Fruit fly (Drosophila melanogaster) whole organism, prepupa: ENCODE results near the gene CG17839.
A peak's percentile ranks its signal among the peaks of the same experiment; 100 is the strongest.

Source experiments
- Blimp-1 ChIP-seq: fragments of 200-800 bp; sonication (Bioruptor generic); optimal IDR thresholded peaks from 3 replicates; lab custom pipeline; 2017; ENCODE audit warnings: missing biosample characterization, missing genetic modification characterization, mild to moderate bottlenecking, moderate library complexity, missing genetic modification reagents
- CG11762 ChIP-seq: fragments of 200-800 bp; sonication (Bioruptor generic); optimal IDR thresholded peaks from 3 replicates; lab custom pipeline; 2016; ENCODE audit warnings: missing biosample characterization, missing genetic modification characterization; ENCODE audit not compliant: insufficient read depth
- CG11902 ChIP-seq: fragments of 200-800 bp; sonication (Bioruptor generic); optimal IDR thresholded peaks from 3 replicates; lab custom pipeline; 2016; ENCODE audit warnings: missing biosample characterization, missing genetic modification characterization
- CG15336 ChIP-seq: fragments of 200-800 bp; sonication (Bioruptor generic); IDR thresholded peaks from 2 replicates; pipeline ENCODE4 v1.3.6; 2022; ENCODE audit warnings: missing biosample characterization, missing genetic modification characterization
- CG1621 ChIP-seq: fragments of 200-800 bp; sonication (Bioruptor generic); optimal IDR thresholded peaks from 3 replicates; lab custom pipeline; 2018; ENCODE audit warnings: missing biosample characterization, mild to moderate bottlenecking, missing genetic modification characterization
- CG16779 ChIP-seq: fragments of 200-800 bp; sonication (Bioruptor generic); optimal IDR thresholded peaks from 3 replicates; lab custom pipeline; 2017; ENCODE audit warnings: missing biosample characterization, mild to moderate bottlenecking, missing genetic modification characterization
- CG3032 ChIP-seq: fragments of 200-800 bp; optimal IDR thresholded peaks from 2 replicates; lab custom pipeline; 2019; ENCODE audit warnings: missing biosample characterization, mild to moderate bottlenecking, missing genetic modification characterization, moderate library complexity
- CG31627 ChIP-seq: fragments of 200-800 bp; sonication (Bioruptor generic); optimal IDR thresholded peaks from 3 replicates; lab custom pipeline; 2016; ENCODE audit warnings: missing biosample characterization, missing genetic modification characterization
- CG32006 ChIP-seq: fragments of 200-800 bp; sonication (Bioruptor generic); optimal IDR thresholded peaks from 3 replicates; lab custom pipeline; 2017; ENCODE audit warnings: missing biosample characterization, mild to moderate bottlenecking, missing genetic modification characterization
- CG34406 ChIP-seq: fragments of 200-800 bp; sonication (Bioruptor generic); optimal IDR thresholded peaks from 3 replicates; lab custom pipeline; 2016; ENCODE audit warnings: missing biosample characterization, missing genetic modification characterization
- CG6792 ChIP-seq: fragments of 200-800 bp; sonication (Bioruptor generic); optimal IDR thresholded peaks from 3 replicates; lab custom pipeline; 2016; ENCODE audit warnings: missing biosample characterization, missing genetic modification characterization
- CG6808 ChIP-seq: fragments of 200-800 bp; sonication (Bioruptor generic); optimal IDR thresholded peaks from 3 replicates; lab custom pipeline; 2017; ENCODE audit warnings: missing biosample characterization, missing genetic modification characterization, mild to moderate bottlenecking, moderate library complexity, missing genetic modification reagents
- CG6854 ChIP-seq: fragments of 200-800 bp; sonication (Bioruptor generic); optimal IDR thresholded peaks from 2 replicates; lab custom pipeline; 2017; ENCODE audit warnings: missing biosample characterization, mild to moderate bottlenecking, missing genetic modification characterization
- CG7368 ChIP-seq: fragments of 200-800 bp; sonication (Bioruptor generic); optimal IDR thresholded peaks from 3 replicates; lab custom pipeline; 2016; ENCODE audit warnings: missing biosample characterization, missing genetic modification characterization
- CG8119 ChIP-seq: fragments of 200-800 bp; sonication (Bioruptor generic); IDR thresholded peaks from 3 replicates; pipeline ENCODE4 v1.3.6; 2022; ENCODE audit warnings: missing biosample characterization, missing genetic modification characterization
- CG8632 ChIP-seq: fragments of 200-800 bp; sonication (Bioruptor generic); optimal IDR thresholded peaks from 3 replicates; lab custom pipeline; 2016; ENCODE audit warnings: missing biosample characterization, missing genetic modification characterization
- Eip75B ChIP-seq: fragments of 200-800 bp; sonication (Bioruptor generic); optimal IDR thresholded peaks from 3 replicates; lab custom pipeline; 2016; ENCODE audit warnings: missing biosample characterization, missing genetic modification characterization
- Eip78C ChIP-seq: fragments of 200-800 bp; sonication (Bioruptor generic); peaks from one replicate; lab custom pipeline; 2016; ENCODE audit warnings: missing biosample characterization, missing genetic modification characterization
- Hr39 ChIP-seq: fragments of 200-800 bp; sonication (Bioruptor generic); optimal IDR thresholded peaks from 2 replicates; lab custom pipeline; 2016; ENCODE audit warnings: missing biosample characterization, missing genetic modification characterization
- Lpt ChIP-seq: fragments of 200-800 bp; sonication (Bioruptor generic); optimal IDR thresholded peaks from 3 replicates; lab custom pipeline; 2016; ENCODE audit warnings: missing biosample characterization, missing genetic modification characterization
- Sox14 ChIP-seq: fragments of 200-800 bp; sonication (Bioruptor generic); optimal IDR thresholded peaks from 3 replicates; lab custom pipeline; 2016; ENCODE audit warnings: missing biosample characterization, missing genetic modification characterization
- dsx ChIP-seq: fragments of 200-800 bp; optimal IDR thresholded peaks from 3 replicates; lab custom pipeline; 2019; ENCODE audit warnings: missing biosample characterization, mild to moderate bottlenecking, missing genetic modification characterization, moderate library complexity; ENCODE audit not compliant: poor library complexity, severe bottlenecking
- eg ChIP-seq: fragments of 200-800 bp; sonication (Bioruptor generic); IDR thresholded peaks from 3 replicates; pipeline ENCODE4 v1.3.6; 2022; ENCODE audit warnings: missing biosample characterization, missing genetic modification characterization
- esn ChIP-seq: fragments of 200-800 bp; sonication (Bioruptor generic); optimal IDR thresholded peaks from 2 replicates; lab custom pipeline; 2016; ENCODE audit warnings: missing biosample characterization, mild to moderate bottlenecking, missing genetic modification characterization, moderate library complexity
- fd59A ChIP-seq: fragments of 200-800 bp; sonication (Bioruptor generic); optimal IDR thresholded peaks from 2 replicates; lab custom pipeline; 2017; ENCODE audit warnings: missing biosample characterization, mild to moderate bottlenecking, missing genetic modification characterization, missing genetic modification reagents
- fkh ChIP-seq: fragments of 200-800 bp; sonication (Bioruptor generic); optimal IDR thresholded peaks from 3 replicates; lab custom pipeline; 2017; ENCODE audit warnings: missing biosample characterization, mild to moderate bottlenecking, missing genetic modification characterization, moderate library complexity
- lz ChIP-seq: fragments of 200-800 bp; sonication (Bioruptor generic); optimal IDR thresholded peaks from 3 replicates; lab custom pipeline; 2016; ENCODE audit warnings: missing biosample characterization, missing genetic modification characterization
- svp ChIP-seq: fragments of 200-800 bp; sonication (Bioruptor generic); peaks from one replicate; lab custom pipeline; 2016; ENCODE audit warnings: missing biosample characterization, missing genetic modification characterization
- topi ChIP-seq: fragments of 200-800 bp; sonication (Bioruptor generic); optimal IDR thresholded peaks from 3 replicates; lab custom pipeline; 2016; ENCODE audit warnings: missing biosample characterization, missing genetic modification characterization
- vri ChIP-seq: fragments of 200-800 bp; sonication (Bioruptor generic); optimal IDR thresholded peaks from 3 replicates; lab custom pipeline; 2016; ENCODE audit warnings: missing biosample characterization, mild to moderate bottlenecking, missing genetic modification characterization

Gene CG17839

dm6 chr3L:14769183-14769582 is 35.8 kb upstream of the CG17839 start, which contains the start of gene Mgat4b:
TSS of gene Mgat4b (minus strand) at chr3L:14769283.
- TF ChIP-seq Sox14 (GFP tag; lab: Kevin White, UChicago) (no peak), esn (GFP tag; lab: Kevin White, UChicago) (no peak), CG6808 (GFP tag; lab: Kevin White, UChicago) (no peak), svp (GFP tag; lab: Kevin White, UChicago) (no peak), CG8632 (GFP tag; lab: Kevin White, UChicago) (no peak), dsx (no peak), CG6854 (GFP tag; lab: Kevin White, UChicago) (no peak), CG32006 (GFP tag; lab: Kevin White, UChicago) (no peak), CG11762 (no peak), CG7368 (GFP tag; lab: Kevin White, UChicago) (no peak), vri (no peak), Hr39 (GFP tag; lab: Kevin White, UChicago) (no peak), CG11902 (GFP tag; lab: Kevin White, UChicago) (no peak), CG3032 (no peak), CG6792 (GFP tag; lab: Kevin White, UChicago) (no peak), Blimp-1 (GFP tag; lab: Kevin White, UChicago) (no peak), Lpt (GFP tag; lab: Kevin White, UChicago) (no peak), topi (GFP tag; lab: Kevin White, UChicago) (no peak)

dm6 chr3L:14775711-14776660 is 28.9 kb upstream of the CG17839 start, which contains the start of gene mop:
TSS of gene mop (minus strand) at chr3L:14776129.
- TF ChIP-seq CG3032 (peak; percentile 19), fd59A (GFP tag; lab: Kevin White, UChicago) (no peak), lz (GFP tag; lab: Kevin White, UChicago) (peak; percentile 47), CG34406 (GFP tag; lab: Kevin White, UChicago) (no peak), dsx (no peak), CG8119 (peak; percentile 18; the same call in 1 of the 3 replicates), CG6854 (GFP tag; lab: Kevin White, UChicago) (peak; percentile 32), esn (GFP tag; lab: Kevin White, UChicago) (peak; percentile 51), Eip78C (GFP tag; lab: Kevin White, UChicago) (peak; percentile 88), CG31627 (GFP tag; lab: Kevin White, UChicago) (peak; percentile 19), CG15336 (GFP tag; lab: Robert Waterston, UW) (0 out of 2 replicates have a peak, but pooled peaks have one; percentile 23), Eip75B (GFP tag; lab: Kevin White, UChicago) (no peak), svp (GFP tag; lab: Kevin White, UChicago) (peak; percentile 76)
- TF ChIP-seq, all 60 proteins: peak for 9

DNA sequence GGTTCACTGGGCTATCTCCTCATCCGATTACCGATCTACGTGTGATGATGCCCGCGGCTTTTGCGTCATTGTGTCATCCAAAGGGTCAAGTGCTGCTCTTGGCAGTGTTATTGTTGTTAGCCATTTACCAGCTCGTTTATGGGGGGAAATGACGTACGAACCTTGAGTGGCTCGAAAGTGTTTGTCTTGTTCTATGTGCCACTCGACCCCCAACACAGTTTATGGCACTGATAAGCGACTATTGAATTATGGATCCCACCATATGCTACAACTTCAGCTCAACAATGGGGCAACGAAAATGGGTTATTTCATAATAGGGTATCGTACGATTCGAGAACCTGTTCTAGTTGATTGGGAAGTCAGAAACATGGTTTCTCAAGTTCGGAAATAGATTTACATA is 25.6 kb upstream of the CG17839 start:
- no peak for TF ChIP-seq eg (GFP tag; lab: Robert Waterston, UW)
- TF ChIP-seq svp (GFP tag; lab: Kevin White, UChicago), result peak; percentile 88
- TF ChIP-seq Eip78C (GFP tag; lab: Kevin White, UChicago), result peak; percentile 41
- TF ChIP-seq Sox14 (GFP tag; lab: Kevin White, UChicago), result no peak

DNA sequence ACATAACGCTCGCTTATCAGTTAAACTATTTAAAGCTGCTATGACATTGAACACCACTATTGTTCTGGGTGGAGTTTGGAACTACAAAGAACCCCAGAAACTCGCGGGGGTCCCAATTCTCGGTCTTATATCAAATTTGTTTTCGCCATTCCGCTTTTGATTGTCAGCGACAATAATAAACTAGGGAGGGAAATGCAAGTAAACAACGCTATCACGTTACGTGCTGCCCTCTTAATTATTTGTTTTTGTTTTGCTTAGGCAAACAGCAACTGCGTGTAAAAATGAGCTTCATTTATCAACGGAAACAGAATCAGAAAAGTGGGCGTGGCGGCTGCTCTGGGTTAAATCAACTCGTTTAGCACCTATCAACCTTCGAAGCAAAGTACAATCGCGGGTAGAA is 24.7 kb upstream of the CG17839 start:
- TF ChIP-seq CG1621 (tag; lab: Kevin White, UChicago), result no peak
- peak; percentile 21 for TF ChIP-seq vri
- peak; percentile 92 for TF ChIP-seq fkh (GFP tag; lab: Kevin White, UChicago)
- peak; percentile 28 for TF ChIP-seq CG16779
- peak; percentile 52 for TF ChIP-seq svp (GFP tag; lab: Kevin White, UChicago)
